Worm (Caenorhabditis elegans): Measurements from ENCODE around the gene Y113G7A.14.

ce11 chrV:20161781-20162289 lies 23.6 kb upstream of the Y113G7A.14 start:
- no peak for TF ChIP-seq lag-1 (GFP tag; IDR thresholded peaks at IDR 0.05)
- TF ChIP-seq let-607 (tag; optimal IDR thresholded peaks at IDR 0.05), result no peak
- no peak for TF ChIP-seq nhr-120 (GFP tag; IDR thresholded peaks at IDR 0.05)
- no peak for TF ChIP-seq snpc-3.4 (tag; optimal IDR thresholded peaks at IDR 0.05)
- no peak for TF ChIP-seq egl-44 (GFP tag; IDR thresholded peaks at IDR 0.05)
- no peak for TF ChIP-seq attf-5 (GFP tag; optimal IDR thresholded peaks at IDR 0.05)
- TF ChIP-seq unc-62 (GFP tag; optimal IDR thresholded peaks at IDR 0.05), result no peak
- no peak for TF ChIP-seq ama-1 (optimal IDR thresholded peaks at IDR 0.05)
- no peak for TF ChIP-seq ama-1 (GFP tag; optimal IDR thresholded peaks at IDR 0.05)
